Worm (Caenorhabditis elegans) whole organism, L2 larva: Measurements from ENCODE around the gene srw-19.

Experiments
- egl-27 ChIP-seq: sonication (generic microtip); optimal IDR thresholded peaks from 3 replicates; lab custom pipeline; 2017; ENCODE audit warnings: missing biosample characterization, missing genetic modification reagents, missing genetic modification characterization
- fos-1 ChIP-seq: fragments of 150-350 bp; optimal IDR thresholded peaks from 2 replicates; lab custom pipeline; 2014; ENCODE audit warnings: missing biosample characterization, missing genetic modification characterization
- lin-11 ChIP-seq: fragments of 150-350 bp; sonication (generic microtip); optimal IDR thresholded peaks from 2 replicates; lab custom pipeline; 2014; ENCODE audit warnings: missing biosample characterization, missing genetic modification characterization, inconsistent platforms, mixed read lengths
- lin-13 ChIP-seq: fragments of 150-350 bp; optimal IDR thresholded peaks from 2 replicates; lab custom pipeline; 2014; ENCODE audit warnings: missing biosample characterization, missing genetic modification reagents, missing genetic modification characterization
- lin-39 ChIP-seq: fragments of 150-350 bp; optimal IDR thresholded peaks from 2 replicates; lab custom pipeline; 2014; ENCODE audit warnings: missing biosample characterization, missing genetic modification reagents, missing genetic modification characterization
- mab-5 ChIP-seq: fragments of 150-350 bp; optimal IDR thresholded peaks from 2 replicates; lab custom pipeline; 2014; ENCODE audit warnings: missing biosample characterization, missing genetic modification characterization
- nhr-77 ChIP-seq: fragments of 150-350 bp; optimal IDR thresholded peaks from 2 replicates; lab custom pipeline; 2014; ENCODE audit warnings: missing biosample characterization, missing genetic modification characterization
- sma-9 ChIP-seq, 2 experiments: fragments of 150-350 bp in 1 of 2; sonication (generic microtip) in 1 of 2; optimal IDR thresholded peaks; 2 replicates each; lab custom pipeline; 2014 to 2016; ENCODE audit warnings: missing genetic modification characterization in 2 of 2, mild to moderate bottlenecking in 1 of 2, missing biosample characterization in 1 of 2, missing compliant biosample characterization in 1 of 2, missing genetic modification reagents in 1 of 2, moderate library complexity in 1 of 2
- ztf-1 ChIP-seq: fragments of 200-800 bp; sonication (Bioruptor generic); conservative IDR thresholded peaks from 2 replicates; pipeline ENCODE4 v1.3.6; 2022; ENCODE audit warnings: missing genetic modification characterization, missing compliant biosample characterization
- ztf-11 ChIP-seq: sonication (generic microtip); optimal IDR thresholded peaks from 2 replicates; lab custom pipeline; 2017; ENCODE audit warnings: missing biosample characterization, missing genetic modification characterization

ce11 chrV:15274757-15275156 lies 6.4 kb downstream of the srw-19 start, which contains the start of gene srw-16:
- TF ChIP-seq lin-13, result no peak
- TF ChIP-seq lin-11 (tag; lab: Kevin White, UChicago), result no peak
- TF ChIP-seq ztf-1 (GFP tag; lab: Robert Waterston, UW), result no peak
- no peak for TF ChIP-seq fos-1 (tag; lab: Kevin White, UChicago)
- TF ChIP-seq egl-27, result no peak
- no peak for TF ChIP-seq lin-39 (tag; lab: Kevin White, UChicago)
- TF ChIP-seq mab-5 (tag; lab: Kevin White, UChicago), result no peak
- no peak for TF ChIP-seq sma-9 (GFP tag; optimal IDR thresholded peaks at IDR 0.05; lab: Kevin White, UChicago)
- no peak for TF ChIP-seq sma-9 (tag; optimal IDR thresholded peaks at IDR 0.05; lab: Kevin White, UChicago)
- TF ChIP-seq ztf-11 (tag; lab: Kevin White, UChicago), result no peak
- no peak for TF ChIP-seq nhr-77 (tag; lab: Kevin White, UChicago)
